Worm (Caenorhabditis elegans): ENCODE data around the gene aptf-1.

- no peak for TF ChIP-seq F13C5.2 (tag; optimal IDR thresholded peaks at IDR 0.05)
- TF ChIP-seq ama-1 (optimal IDR thresholded peaks at IDR 0.05), result no peak
- no peak for TF ChIP-seq pes-1 (GFP tag; IDR thresholded peaks at IDR 0.05)
- TF ChIP-seq tbx-11 (GFP tag; IDR thresholded peaks at IDR 0.05), result no peak
- TF ChIP-seq B0310.2 (tag; optimal IDR thresholded peaks at IDR 0.05), result no peak
- no peak for TF ChIP-seq ets-7 (tag; optimal IDR thresholded peaks at IDR 0.05)
- TF ChIP-seq ceh-36 (tag; optimal IDR thresholded peaks at IDR 0.05), result no peak
- TF ChIP-seq sea-1 (GFP tag; conservative IDR thresholded peaks at IDR 0.05), result no peak
- no peak for TF ChIP-seq hmbx-1 (tag; optimal IDR thresholded peaks at IDR 0.05)
- no peak for TF ChIP-seq hmg-4 (GFP tag; optimal IDR thresholded peaks at IDR 0.05)
- no peak for TF ChIP-seq flt-1 (GFP tag; IDR thresholded peaks at IDR 0.05)
- no peak for TF ChIP-seq scrt-1 (GFP tag; IDR thresholded peaks at IDR 0.05)
Observed at ce11 chrII:6482762-6483161, 28.0 kb downstream of the aptf-1 start.

All from whole organism, early embryonic.